Worm (Caenorhabditis elegans) whole organism, early embryonic: Measurements from ENCODE around the gene C46F11.4.

ENCODE experiments used
- F13C5.2 ChIP-seq: sonication (generic microtip); optimal IDR thresholded peaks from 2 replicates; lab custom pipeline; 2017; ENCODE audit warnings: mild to moderate bottlenecking, missing genetic modification characterization, inconsistent platforms, missing compliant biosample characterization
- ama-1 ChIP-seq: fragments of 150-350 bp; optimal IDR thresholded peaks from 2 replicates; lab custom pipeline; 2014
- flt-1 ChIP-seq: fragments of 200-800 bp; sonication (Bioruptor generic); IDR thresholded peaks from 2 replicates; pipeline ENCODE4 v1.3.6; 2022; ENCODE audit warnings: missing genetic modification characterization, missing compliant biosample characterization
- hmbx-1 ChIP-seq: sonication (generic microtip); optimal IDR thresholded peaks from 2 replicates; lab custom pipeline; 2016; ENCODE audit warnings: mild to moderate bottlenecking, missing genetic modification characterization, missing compliant biosample characterization
- scrt-1 ChIP-seq: fragments of 200-800 bp; sonication (Bioruptor generic); IDR thresholded peaks from 2 replicates; pipeline ENCODE4 v1.3.6; 2022; ENCODE audit warnings: missing genetic modification characterization, missing compliant biosample characterization
- sea-1 ChIP-seq: fragments of 200-800 bp; sonication (Bioruptor generic); conservative IDR thresholded peaks from 2 replicates; pipeline ENCODE4 v1.3.6; 2022; ENCODE audit warnings: missing genetic modification characterization, missing compliant biosample characterization
- tbx-11 ChIP-seq: fragments of 200-800 bp; sonication (Bioruptor generic); IDR thresholded peaks from 2 replicates; pipeline ENCODE4 v1.3.6; 2022; ENCODE audit warnings: missing genetic modification characterization, missing compliant biosample characterization

DNA sequence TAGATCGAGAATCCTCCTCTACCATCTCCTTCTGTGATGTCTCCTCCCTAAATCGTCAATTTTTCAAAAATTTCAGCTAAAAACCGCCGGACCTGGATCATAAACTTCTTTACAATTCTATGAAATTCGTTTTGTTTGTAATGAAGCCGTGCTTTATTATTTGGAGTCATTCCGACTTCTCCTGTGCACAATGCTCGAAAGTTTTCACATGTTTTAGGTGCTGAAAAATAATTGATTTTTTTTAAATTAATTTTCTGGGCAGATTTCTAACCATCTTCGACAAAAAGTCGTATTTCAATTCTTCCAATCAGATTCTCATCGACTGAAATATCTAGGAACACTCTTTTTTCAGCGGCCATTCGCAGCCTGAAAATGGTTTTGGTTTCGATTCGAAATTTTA, 35.2 kb upstream of the C46F11.4 start, which contains the start of gene cyn-9:
- TF ChIP-seq F13C5.2 (no peak), ama-1 (lab: Kevin White, UChicago) (no peak), tbx-11 (GFP tag; lab: Robert Waterston, UW) (no peak), sea-1 (no peak), scrt-1 (GFP tag; lab: Robert Waterston, UW) (no peak), flt-1 (GFP tag; lab: Robert Waterston, UW) (no peak), hmbx-1 (tag; lab: Kevin White, UChicago) (no peak)
